Fruit fly (Drosophila melanogaster): ENCODE results near the gene CG43061.

Gene CG43061

dm6 chr3R:8072635-8073034 is 23.2 kb downstream of the CG43061 start (continued):
- TF ChIP-seq gro (GFP tag; optimal IDR thresholded peaks at IDR 0.05), result no peak
- no peak for TF ChIP-seq GATAe (GFP tag; conservative IDR thresholded peaks at IDR 0.05)
- TF ChIP-seq Dip2 (GFP tag; IDR thresholded peaks at IDR 0.05), result no peak
- TF ChIP-seq CG4328 (GFP tag; optimal IDR thresholded peaks at IDR 0.05), result no peak
- no peak for TF ChIP-seq PHDP (tag; optimal IDR thresholded peaks at IDR 0.05)
- TF ChIP-seq CG11723 (GFP tag; optimal IDR thresholded peaks at IDR 0.05), result no peak
- peak; percentile 18 to 20 for TF ChIP-seq dpn (GFP tag; optimal IDR thresholded peaks at IDR 0.05)
- no peak for TF ChIP-seq slou (GFP tag; optimal IDR thresholded peaks at IDR 0.05)
- TF ChIP-seq CG5953 (GFP tag; IDR thresholded peaks at IDR 0.05), result no peak
- TF ChIP-seq dmrt99B (tag; optimal IDR thresholded peaks at IDR 0.05), result peak; percentile 54
- TF ChIP-seq Spps (tag; optimal IDR thresholded peaks at IDR 0.05), result no peak
- TF ChIP-seq sc (optimal IDR thresholded peaks at IDR 0.05), result no peak
- TF ChIP-seq sc (GFP tag; optimal IDR thresholded peaks at IDR 0.05), result no peak
- no peak for TF ChIP-seq danr (GFP tag; IDR thresholded peaks at IDR 0.05)
- no peak for TF ChIP-seq aop (GFP tag; IDR thresholded peaks at IDR 0.05)
- TF ChIP-seq CG16815 (GFP tag; optimal IDR thresholded peaks at IDR 0.05), result peak; percentile 37
- TF ChIP-seq Fer3 (tag; optimal IDR thresholded peaks at IDR 0.05), result peak; percentile 30
- TF ChIP-seq Chrac-16 (GFP tag; optimal IDR thresholded peaks at IDR 0.05), result no peak
- TF ChIP-seq Med (GFP tag), result no peak
- no peak for TF ChIP-seq CG6813 (GFP tag; optimal IDR thresholded peaks at IDR 0.05)
- no peak for TF ChIP-seq NC2β (GFP tag; optimal IDR thresholded peaks at IDR 0.05)
- TF ChIP-seq sug (tag; optimal IDR thresholded peaks at IDR 0.05), result no peak
- 0 out of 3 replicates have a peak, but pooled peaks have one; percentile 29 for TF ChIP-seq otp (GFP tag; IDR thresholded peaks at IDR 0.05)
- TF ChIP-seq CG3726 (GFP tag; IDR thresholded peaks at IDR 0.05), result no peak
- no peak for TF ChIP-seq Hsf (GFP tag; optimal IDR thresholded peaks at IDR 0.05)
- TF ChIP-seq nmo (GFP tag; optimal IDR thresholded peaks at IDR 0.05), result peak; percentile 40
- TF ChIP-seq CG11456 (GFP tag; IDR thresholded peaks at IDR 0.05), result 0 out of 3 replicates have a peak, but pooled peaks have one; percentile 59
- TF ChIP-seq eve (GFP tag; optimal IDR thresholded peaks at IDR 0.05), result no peak
- TF ChIP-seq CG11560 (tag; IDR thresholded peaks at IDR 0.05), result no peak
- TF ChIP-seq chinmo (GFP tag; IDR thresholded peaks at IDR 0.05; ENCODE audit: partially characterized antibody), result no peak
- no peak for TF ChIP-seq Jarid2 (GFP tag; optimal IDR thresholded peaks at IDR 0.05)
- peak; percentile 26 for TF ChIP-seq fd96Cb (tag; optimal IDR thresholded peaks at IDR 0.05)
- no peak for TF ChIP-seq TFAM (GFP tag; optimal IDR thresholded peaks at IDR 0.05)
- no peak for TF ChIP-seq CG9609 (GFP tag; optimal IDR thresholded peaks at IDR 0.05)
- peak; percentile 12; the same call in 1 of the 2 replicates for TF ChIP-seq CG10366 (GFP tag; IDR thresholded peaks at IDR 0.05)
- TF ChIP-seq CG9727 (GFP tag; optimal IDR thresholded peaks at IDR 0.05), result peak; percentile 9
- peak; percentile 20 for TF ChIP-seq tio (GFP tag; optimal IDR thresholded peaks at IDR 0.05)
- peak; percentile 7 for TF ChIP-seq CG18619 (GFP tag; optimal IDR thresholded peaks at IDR 0.05)
- no peak for TF ChIP-seq ATbp (GFP tag; optimal IDR thresholded peaks at IDR 0.05)
- no peak for TF ChIP-seq prd (optimal IDR thresholded peaks at IDR 0.05)
- peak; percentile 61; the same call in 2 of the 3 replicates for TF ChIP-seq prd (GFP tag; IDR thresholded peaks at IDR 0.05)
- peak; percentile 22 for TF ChIP-seq CG9817 (tag; optimal IDR thresholded peaks at IDR 0.05)
- TF ChIP-seq CG30403 (GFP tag; optimal IDR thresholded peaks at IDR 0.05), result peak; percentile 28
- peak; percentile 54; the same call in 1 of the 3 replicates for TF ChIP-seq row (GFP tag; IDR thresholded peaks at IDR 0.05)
- TF ChIP-seq MBD-R2 (GFP tag; IDR thresholded peaks at IDR 0.05), result no peak
- TF ChIP-seq Rfx (GFP tag; IDR thresholded peaks at IDR 0.05), result peak; percentile 48
- peak; percentile 2 for TF ChIP-seq CG12659 (GFP tag; optimal IDR thresholded peaks at IDR 0.05)
- peak in 1 of 2 experiments; percentile 47 for TF ChIP-seq Hr51 (GFP tag; optimal IDR thresholded peaks at IDR 0.05)
- TF ChIP-seq CG8944 (GFP tag; optimal IDR thresholded peaks at IDR 0.05), result no peak
- TF ChIP-seq CG4404 (GFP tag; IDR thresholded peaks at IDR 0.05), result peak; percentile 10; the same call in 1 of the 2 replicates
- TF ChIP-seq CG15514 (GFP tag; optimal IDR thresholded peaks at IDR 0.05), result peak; percentile 42
- peak; percentile 49 for TF ChIP-seq Atf6 (GFP tag; IDR thresholded peaks at IDR 0.05)

Data from whole organism, embryonic.